Worm (Caenorhabditis elegans) whole organism, early embryonic: Measurements from ENCODE around the gene K09F6.7.

Source experiments
- B0310.2 ChIP-seq: sonication (generic microtip); optimal IDR thresholded peaks from 2 replicates; lab custom pipeline; 2016; ENCODE audit warnings: mild to moderate bottlenecking, missing genetic modification characterization, missing compliant biosample characterization
- F13C5.2 ChIP-seq: sonication (generic microtip); optimal IDR thresholded peaks from 2 replicates; lab custom pipeline; 2017; ENCODE audit warnings: mild to moderate bottlenecking, missing genetic modification characterization, inconsistent platforms, missing compliant biosample characterization
- ama-1 ChIP-seq: fragments of 150-350 bp; optimal IDR thresholded peaks from 2 replicates; lab custom pipeline; 2014
- ceh-13 ChIP-seq: fragments of 200-800 bp; sonication (Bioruptor generic); optimal IDR thresholded peaks from 2 replicates; lab custom pipeline; 2018; ENCODE audit warnings: mild to moderate bottlenecking, missing genetic modification characterization, missing compliant biosample characterization
- flt-1 ChIP-seq: fragments of 200-800 bp; sonication (Bioruptor generic); IDR thresholded peaks from 2 replicates; pipeline ENCODE4 v1.3.6; 2022; ENCODE audit warnings: missing genetic modification characterization, missing compliant biosample characterization
- scrt-1 ChIP-seq: fragments of 200-800 bp; sonication (Bioruptor generic); IDR thresholded peaks from 2 replicates; pipeline ENCODE4 v1.3.6; 2022; ENCODE audit warnings: missing genetic modification characterization, missing compliant biosample characterization
- sea-1 ChIP-seq: fragments of 200-800 bp; sonication (Bioruptor generic); conservative IDR thresholded peaks from 2 replicates; pipeline ENCODE4 v1.3.6; 2022; ENCODE audit warnings: missing genetic modification characterization, missing compliant biosample characterization
- tbx-11 ChIP-seq: fragments of 200-800 bp; sonication (Bioruptor generic); IDR thresholded peaks from 2 replicates; pipeline ENCODE4 v1.3.6; 2022; ENCODE audit warnings: missing genetic modification characterization, missing compliant biosample characterization

ce11 chrII:2330462-2330861 is 38.5 kb upstream of the K09F6.7 start:
- TF ChIP-seq scrt-1 (GFP tag; lab: Robert Waterston, UW): no peak
- TF ChIP-seq F13C5.2 (tag; lab: Kevin White, UChicago): no peak
- no peak for TF ChIP-seq flt-1 (GFP tag; lab: Robert Waterston, UW)
- no peak for TF ChIP-seq B0310.2 (tag; lab: Kevin White, UChicago)
- no peak for TF ChIP-seq sea-1
- no peak for TF ChIP-seq ama-1 (lab: Kevin White, UChicago)
- TF ChIP-seq ceh-13: no peak
- no peak for TF ChIP-seq tbx-11
